Fruit fly (Drosophila melanogaster): ENCODE data around the gene CG34133.

DNA sequence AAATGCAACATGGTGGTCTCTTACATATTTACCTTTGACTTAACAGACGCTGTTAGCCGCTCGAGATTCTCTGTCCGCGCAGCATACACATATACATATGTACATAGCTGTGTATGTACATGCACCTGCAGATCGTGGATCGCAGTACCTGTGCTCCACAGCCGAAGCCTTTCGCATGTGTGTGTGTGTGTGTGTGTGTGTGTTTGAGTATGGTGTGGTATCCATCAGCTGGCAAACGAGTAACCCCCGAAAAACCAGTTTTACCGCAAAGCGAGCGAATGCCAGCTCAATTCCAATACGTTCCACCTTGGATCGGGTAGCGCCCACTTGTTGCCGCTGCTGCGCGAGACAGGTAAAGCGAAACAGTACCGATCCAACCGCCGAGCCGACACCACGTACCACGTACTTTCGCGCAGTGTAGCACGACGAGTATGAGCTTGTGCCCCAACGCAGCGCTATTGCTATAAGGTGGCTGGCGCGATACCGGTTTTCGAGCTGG, 27.8 kb upstream of the CG34133 start, which contains the start of gene Cad99C:
- TF ChIP-seq CG4318 (GFP tag; optimal IDR thresholded peaks at IDR 0.05) (no peak), CG11294 (GFP tag; IDR thresholded peaks at IDR 0.05) (no peak), CG8632 (GFP tag; optimal IDR thresholded peaks at IDR 0.05) (no peak), Hr39 (GFP tag; optimal IDR thresholded peaks at IDR 0.05) (no peak)
